Fruit fly (Drosophila melanogaster) whole organism, embryonic: ENCODE data around the gene mwh.
A peak's percentile ranks its signal among the peaks of the same experiment; 100 is the strongest.

ENCODE experiments used
- ATbp ChIP-seq: fragments of 200-800 bp; sonication (Bioruptor generic); optimal IDR thresholded peaks from 2 replicates; lab custom pipeline; 2017; ENCODE audit warnings: missing biosample characterization, mild to moderate bottlenecking, missing genetic modification characterization, missing genetic modification reagents
- Antp ChIP-seq: fragments of 200-800 bp; sonication (Bioruptor generic); optimal IDR thresholded peaks from 3 replicates; lab custom pipeline; 2016; ENCODE audit warnings: missing biosample characterization, missing genetic modification characterization
- CG10979 ChIP-seq: fragments of 200-800 bp; sonication (Bioruptor generic); optimal IDR thresholded peaks from 2 replicates; lab custom pipeline; 2018; ENCODE audit warnings: missing biosample characterization, mild to moderate bottlenecking, missing genetic modification characterization, moderate library complexity
- CG12391 ChIP-seq: fragments of 200-800 bp; sonication (Bioruptor generic); optimal IDR thresholded peaks from 3 replicates; lab custom pipeline; 2018; ENCODE audit warnings: missing biosample characterization, mild to moderate bottlenecking, missing genetic modification characterization, moderate library complexity
- CG13424 ChIP-seq: fragments of 200-800 bp; sonication (Bioruptor generic); optimal IDR thresholded peaks from 2 replicates; lab custom pipeline; 2019; ENCODE audit warnings: missing biosample characterization, mild to moderate bottlenecking, missing genetic modification characterization, moderate library complexity
- CG13775 ChIP-seq: fragments of 200-800 bp; sonication (Bioruptor generic); optimal IDR thresholded peaks from 3 replicates; lab custom pipeline; 2017; ENCODE audit warnings: missing biosample characterization, mild to moderate bottlenecking, missing genetic modification characterization
- CG13894 ChIP-seq: fragments of 200-800 bp; sonication (Bioruptor generic); optimal IDR thresholded peaks from 3 replicates; lab custom pipeline; 2018; ENCODE audit warnings: missing biosample characterization, mild to moderate bottlenecking, missing genetic modification characterization, moderate library complexity
- CG17359 ChIP-seq: fragments of 200-800 bp; sonication (Bioruptor generic); optimal IDR thresholded peaks from 3 replicates; lab custom pipeline; 2018; ENCODE audit warnings: missing biosample characterization, mild to moderate bottlenecking, missing genetic modification characterization, moderate library complexity
- CG3407 ChIP-seq: fragments of 200-800 bp; sonication (Bioruptor generic); optimal IDR thresholded peaks from 2 replicates; lab custom pipeline; 2018; ENCODE audit warnings: missing biosample characterization, mild to moderate bottlenecking, missing genetic modification characterization
- CG43689 ChIP-seq: fragments of 200-800 bp; sonication (Bioruptor generic); IDR thresholded peaks from 2 replicates; pipeline ENCODE4 v1.3.6; 2022; ENCODE audit warnings: missing biosample characterization, missing genetic modification characterization
- CG4404 ChIP-seq: fragments of 200-800 bp; sonication (Bioruptor generic); IDR thresholded peaks from 2 replicates; pipeline ENCODE4 v1.3.6; 2022; ENCODE audit warnings: missing biosample characterization, missing genetic modification characterization
- CG6689 ChIP-seq: fragments of 200-800 bp; sonication (Bioruptor generic); IDR thresholded peaks from 2 replicates; pipeline ENCODE4 v1.3.6; 2022; ENCODE audit warnings: missing biosample characterization, missing genetic modification characterization
- CG6813 ChIP-seq: fragments of 200-800 bp; sonication (Bioruptor generic); optimal IDR thresholded peaks from 2 replicates; lab custom pipeline; 2017; ENCODE audit warnings: missing biosample characterization, missing genetic modification characterization, mild to moderate bottlenecking, moderate library complexity, missing genetic modification reagents
- CG7839 ChIP-seq: fragments of 200-800 bp; sonication (Bioruptor generic); optimal IDR thresholded peaks from 3 replicates; lab custom pipeline; 2018; ENCODE audit warnings: missing biosample characterization, mild to moderate bottlenecking, missing genetic modification characterization, moderate library complexity
- CG8765 ChIP-seq: fragments of 200-800 bp; sonication (Bioruptor generic); IDR thresholded peaks from 2 replicates; pipeline ENCODE4 v1.3.6; 2022; ENCODE audit warnings: missing biosample characterization, missing genetic modification characterization
- Dad ChIP-seq: fragments of 200-800 bp; sonication (Bioruptor generic); optimal IDR thresholded peaks from 3 replicates; lab custom pipeline; 2016; ENCODE audit warnings: missing biosample characterization, missing genetic modification characterization
- Deaf1 ChIP-seq: fragments of 200-800 bp; optimal IDR thresholded peaks from 3 replicates; lab custom pipeline; 2019; ENCODE audit warnings: missing biosample characterization, mild to moderate bottlenecking, missing genetic modification characterization, moderate library complexity
- Dref ChIP-seq: fragments of 200-800 bp; sonication (Bioruptor generic); IDR thresholded peaks from 2 replicates; pipeline ENCODE4 v1.3.6; 2022; ENCODE audit warnings: missing biosample characterization, missing genetic modification characterization
- Eip74EF ChIP-seq, 2 experiments: fragments of 200-800 bp in 1 of 2; fragments of >200 bp in 1 of 2; sonication (Bioruptor generic) in 1 of 2; optimal IDR thresholded peaks; 2 replicates each; lab custom pipeline; 2017 to 2019; ENCODE audit warnings: missing biosample characterization in 2 of 2, missing genetic modification characterization in 2 of 2, mild to moderate bottlenecking in 1 of 2, moderate library complexity in 1 of 2
- Fer2 ChIP-seq: fragments of 200-800 bp; sonication (Bioruptor generic); optimal IDR thresholded peaks from 2 replicates; lab custom pipeline; 2018; ENCODE audit warnings: missing biosample characterization, mild to moderate bottlenecking, missing genetic modification characterization, moderate library complexity
- H15 ChIP-seq: fragments of 200-800 bp; sonication (Bioruptor generic); IDR thresholded peaks from 3 replicates; pipeline ENCODE4 v1.3.6; 2022; ENCODE audit warnings: missing biosample characterization, missing genetic modification characterization
- Hmr ChIP-seq: fragments of 200-800 bp; sonication (Bioruptor generic); optimal IDR thresholded peaks from 3 replicates; lab custom pipeline; 2017; ENCODE audit warnings: mild to moderate bottlenecking, missing biosample characterization, missing genetic modification reagents, missing genetic modification characterization
- PHDP ChIP-seq: fragments of 200-800 bp; sonication (Bioruptor generic); optimal IDR thresholded peaks from 3 replicates; lab custom pipeline; 2018; ENCODE audit warnings: missing biosample characterization, mild to moderate bottlenecking, missing genetic modification characterization, moderate library complexity
- Sin3A ChIP-seq: fragments of >200 bp; optimal IDR thresholded peaks from 2 replicates; lab custom pipeline; 2018
- Six4 ChIP-seq: fragments of 200-800 bp; sonication (Bioruptor generic); optimal IDR thresholded peaks from 2 replicates; lab custom pipeline; 2016; ENCODE audit warnings: missing biosample characterization, missing genetic modification characterization
- al ChIP-seq: fragments of 200-800 bp; sonication (Bioruptor generic); IDR thresholded peaks from 2 replicates; pipeline ENCODE4 v1.3.6; 2022; ENCODE audit warnings: missing biosample characterization, missing genetic modification characterization
- aop ChIP-seq: fragments of 200-800 bp; sonication (Bioruptor generic); IDR thresholded peaks from 2 replicates; pipeline ENCODE4 v1.3.6; 2022; ENCODE audit warnings: missing biosample characterization, missing genetic modification characterization
- ase ChIP-seq: fragments of 200-800 bp; sonication (Bioruptor generic); IDR thresholded peaks from 3 replicates; pipeline ENCODE4 v1.3.6; 2022; ENCODE audit warnings: missing biosample characterization, missing genetic modification characterization
- btn ChIP-seq: fragments of 200-800 bp; sonication (Bioruptor generic); optimal IDR thresholded peaks from 2 replicates; lab custom pipeline; 2016; ENCODE audit warnings: missing biosample characterization, missing genetic modification characterization
- chinmo ChIP-seq: fragments of 200-800 bp; sonication (Bioruptor generic); IDR thresholded peaks from 4 replicates; pipeline ENCODE4 v1.3.6; 2022; ENCODE audit warnings: missing biosample characterization, missing genetic modification characterization; ENCODE audit not compliant: partially characterized antibody
- cwo ChIP-seq: fragments of 200-800 bp; sonication (Bioruptor generic); optimal IDR thresholded peaks from 3 replicates; lab custom pipeline; 2017; ENCODE audit warnings: missing biosample characterization, missing genetic modification characterization, mild to moderate bottlenecking, moderate library complexity, missing genetic modification reagents
- dimm ChIP-seq: fragments of 200-800 bp; sonication (Bioruptor generic); IDR thresholded peaks from 2 replicates; pipeline ENCODE4 v1.3.6; 2022; ENCODE audit warnings: missing biosample characterization, missing genetic modification characterization
- dmrt99B ChIP-seq: fragments of 200-800 bp; sonication (Bioruptor generic); optimal IDR thresholded peaks from 2 replicates; lab custom pipeline; 2018; ENCODE audit warnings: missing biosample characterization, mild to moderate bottlenecking, missing genetic modification characterization, moderate library complexity
- dysf ChIP-seq: fragments of 200-800 bp; sonication (Bioruptor generic); IDR thresholded peaks from 3 replicates; pipeline ENCODE4 v1.3.6; 2022; ENCODE audit warnings: missing biosample characterization, missing genetic modification characterization
- gfzf ChIP-seq: fragments of 200-800 bp; sonication (Bioruptor generic); optimal IDR thresholded peaks from 2 replicates; lab custom pipeline; 2016; ENCODE audit warnings: missing biosample characterization, mild to moderate bottlenecking, missing genetic modification characterization, moderate library complexity
- her ChIP-seq: fragments of 200-800 bp; sonication (Bioruptor generic); optimal IDR thresholded peaks from 2 replicates; lab custom pipeline; 2016; ENCODE audit warnings: missing biosample characterization, missing genetic modification characterization
- nau ChIP-seq: fragments of 200-800 bp; sonication (Bioruptor generic); optimal IDR thresholded peaks from 3 replicates; lab custom pipeline; 2017; ENCODE audit warnings: missing biosample characterization, mild to moderate bottlenecking, missing genetic modification characterization, missing genetic modification reagents
- onecut ChIP-seq: fragments of 200-800 bp; sonication (Bioruptor generic); IDR thresholded peaks from 2 replicates; pipeline ENCODE4 v1.3.6; 2022; ENCODE audit warnings: missing biosample characterization, missing genetic modification characterization
- org-1 ChIP-seq: fragments of 200-800 bp; sonication (Bioruptor generic); optimal IDR thresholded peaks from 2 replicates; lab custom pipeline; 2017; ENCODE audit warnings: missing biosample characterization, missing genetic modification characterization
- pho ChIP-seq: fragments of 200-800 bp; sonication (Bioruptor generic); optimal IDR thresholded peaks from 2 replicates; lab custom pipeline; 2016; ENCODE audit warnings: missing biosample characterization, missing genetic modification characterization
- phol ChIP-seq: fragments of 200-800 bp; sonication (Bioruptor generic); optimal IDR thresholded peaks from 3 replicates; lab custom pipeline; 2018; ENCODE audit warnings: missing biosample characterization, mild to moderate bottlenecking, missing genetic modification characterization, moderate library complexity
- pita ChIP-seq: fragments of 200-800 bp; sonication (Bioruptor generic); optimal IDR thresholded peaks from 2 replicates; lab custom pipeline; 2017; ENCODE audit warnings: missing biosample characterization, mild to moderate bottlenecking, missing genetic modification characterization
- slbo ChIP-seq: fragments of 200-800 bp; sonication (Bioruptor generic); IDR thresholded peaks from 2 replicates; pipeline ENCODE4 v1.3.6; 2022; ENCODE audit warnings: missing biosample characterization, missing genetic modification characterization
- slou ChIP-seq: fragments of 200-800 bp; sonication (Bioruptor generic); optimal IDR thresholded peaks from 3 replicates; lab custom pipeline; 2016; ENCODE audit warnings: missing biosample characterization, missing genetic modification characterization
- so ChIP-seq: fragments of 200-800 bp; sonication (Bioruptor generic); IDR thresholded peaks from 3 replicates; pipeline ENCODE4 v1.3.6; 2022; ENCODE audit warnings: missing biosample characterization, missing genetic modification characterization
- ssp ChIP-seq: fragments of 200-800 bp; sonication (Bioruptor generic); IDR thresholded peaks from 2 replicates; pipeline ENCODE4 v1.3.6; 2022; ENCODE audit warnings: missing biosample characterization, missing genetic modification characterization
- trh ChIP-seq: fragments of 200-800 bp; sonication (Bioruptor generic); optimal IDR thresholded peaks from 2 replicates; lab custom pipeline; 2016; ENCODE audit warnings: missing biosample characterization, missing genetic modification characterization
- tup ChIP-seq: fragments of 200-800 bp; sonication (Bioruptor generic); optimal IDR thresholded peaks from 2 replicates; lab custom pipeline; 2016; ENCODE audit warnings: missing biosample characterization, mild to moderate bottlenecking, missing genetic modification characterization, moderate library complexity
- twi ChIP-seq: fragments of 200-800 bp; optimal IDR thresholded peaks from 2 replicates; lab custom pipeline; 2019; ENCODE audit warnings: missing biosample characterization, mild to moderate bottlenecking, missing genetic modification characterization, moderate library complexity
- vfl ChIP-seq: fragments of 200-800 bp; sonication (Bioruptor generic); optimal IDR thresholded peaks from 2 replicates; lab custom pipeline; 2016; ENCODE audit warnings: missing biosample characterization, missing genetic modification characterization
- wek ChIP-seq: fragments of 200-800 bp; sonication (Bioruptor generic); optimal IDR thresholded peaks from 3 replicates; lab custom pipeline; 2018; ENCODE audit warnings: missing biosample characterization, mild to moderate bottlenecking, missing genetic modification characterization, moderate library complexity

mwh gene

dm6 chr3L:1151691-1152090 is 48.9 kb upstream of the mwh start (continued):
- TF ChIP-seq cwo (GFP tag; lab: Kevin White, UChicago) (peak; percentile 28), Antp (GFP tag; lab: Kevin White, UChicago) (peak; percentile 17), trh (no peak), wek (GFP tag; lab: Kevin White, UChicago) (no peak), aop (GFP tag; lab: Robert Waterston, UW) (no peak), tup (no peak), pho (peak; percentile 1), Eip74EF (GFP tag; optimal IDR thresholded peaks at IDR 0.05; lab: Kevin White, UChicago) (no peak), so (peak; percentile 69; the same call in 2 of the 3 replicates), CG13775 (peak; percentile 31), Dref (GFP tag; lab: Robert Waterston, UW) (no peak), nau (GFP tag; lab: Kevin White, UChicago) (peak; percentile 1), pita (GFP tag; lab: Kevin White, UChicago) (no peak), CG12391 (tag; lab: Kevin White, UChicago) (peak; percentile 38), slou (GFP tag; lab: Kevin White, UChicago) (no peak), slbo (peak; percentile 74), Six4 (peak; percentile 30), CG17359 (peak; percentile 40), al (GFP tag; lab: Robert Waterston, UW) (peak; percentile 65), PHDP (tag; lab: Kevin White, UChicago) (peak; percentile 55), btn (no peak), phol (tag; lab: Kevin White, UChicago) (peak; percentile 40), CG8765 (GFP tag; lab: Robert Waterston, UW) (no peak), CG13424 (tag; lab: Kevin White, UChicago) (peak; percentile 49), onecut (peak; percentile 34; the same call in 1 of the 2 replicates), CG7839 (tag; lab: Kevin White, UChicago) (peak; percentile 58), vfl (no peak), CG10979 (tag; lab: Kevin White, UChicago) (peak; percentile 30), ATbp (GFP tag; lab: Kevin White, UChicago) (peak; percentile 23), H15 (0 out of 3 replicates have a peak, but pooled peaks have one; percentile 37), CG6813 (GFP tag; lab: Kevin White, UChicago) (no peak), chinmo (GFP tag; lab: Robert Waterston, UW) (no peak), twi (tag; lab: Kevin White, UChicago) (no peak), gfzf (GFP tag; lab: Kevin White, UChicago) (no peak), org-1 (no peak), ssp (peak; percentile 29; the same call in 1 of the 2 replicates), CG13894 (tag; lab: Kevin White, UChicago) (no peak), ase (GFP tag; lab: Robert Waterston, UW) (peak; percentile 56; the same call in 1 of the 3 replicates), Deaf1 (no peak), Hmr (GFP tag; lab: Kevin White, UChicago) (peak; percentile 57), dmrt99B (tag; lab: Kevin White, UChicago) (peak; percentile 58), CG43689 (GFP tag; lab: Robert Waterston, UW) (no peak), Dad (GFP tag; lab: Kevin White, UChicago) (no peak), dimm (GFP tag; lab: Robert Waterston, UW) (no peak), CG6689 (GFP tag; lab: Robert Waterston, UW) (0 out of 2 replicates have a peak, but pooled peaks have one; percentile 28), Sin3A (lab: Kevin White, UChicago) (no peak), dysf (GFP tag; lab: Robert Waterston, UW) (peak; percentile 71), Fer2 (no peak), CG3407 (GFP tag; lab: Kevin White, UChicago) (no peak), her (GFP tag; lab: Kevin White, UChicago) (no peak), CG4404 (GFP tag; lab: Robert Waterston, UW) (no peak)
